Fruit fly (Drosophila melanogaster): ENCODE data around the gene Ip259.
A peak's percentile ranks its signal among the peaks of the same experiment; 100 is the strongest.

The Ip259 gene

DNA sequence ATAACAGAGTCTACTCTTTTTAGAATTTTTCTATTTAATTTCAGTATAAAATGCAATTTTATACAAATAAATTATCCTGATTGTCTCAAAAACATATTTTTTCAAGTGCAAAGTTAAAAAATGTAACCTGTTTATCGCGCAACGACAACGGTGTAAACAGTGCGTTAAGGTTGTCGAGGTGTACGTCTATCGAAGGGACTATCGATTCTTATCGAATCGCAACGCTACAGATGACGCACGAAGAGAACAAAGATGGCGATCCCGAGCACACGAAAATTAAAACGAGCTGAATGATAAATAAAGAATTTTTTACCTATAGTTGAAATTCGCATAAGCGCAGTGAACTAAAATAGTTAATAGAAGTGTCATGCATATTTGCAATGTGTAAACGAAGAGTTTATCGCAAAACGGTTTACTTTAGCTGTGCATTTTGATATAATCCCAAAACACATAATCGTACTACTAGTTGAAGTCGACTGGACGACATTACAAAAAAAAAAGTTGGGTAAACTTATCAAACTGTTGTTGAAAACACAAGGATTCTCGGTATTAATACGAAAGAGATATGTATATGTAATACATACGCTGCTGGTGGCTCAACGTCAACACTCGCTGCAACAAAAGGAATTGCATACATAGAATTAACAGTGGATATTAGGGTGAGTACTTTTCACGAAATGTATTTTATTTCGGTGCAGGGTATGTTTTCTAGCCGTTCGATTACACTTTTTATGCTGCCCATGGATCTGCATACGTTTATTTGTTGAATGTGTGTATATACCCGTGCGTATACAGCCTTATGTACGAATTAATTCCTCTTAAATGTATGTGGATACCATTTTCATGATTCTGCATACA lies 20.1 kb upstream of the Ip259 start, which contains the start of gene da (continued):
- TF ChIP-seq Six4 (GFP tag; optimal IDR thresholded peaks at IDR 0.05) (peak; percentile 15), CG11560 (tag; IDR thresholded peaks at IDR 0.05) (no peak), aop (GFP tag; IDR thresholded peaks at IDR 0.05) (no peak), unpg (GFP tag; optimal IDR thresholded peaks at IDR 0.05) (peak; percentile 52), CG33557 (GFP tag; optimal IDR thresholded peaks at IDR 0.05) (peak; percentile 18), CG9797 (GFP tag; optimal IDR thresholded peaks at IDR 0.05) (peak; percentile 58), CG11398 (GFP tag; optimal IDR thresholded peaks at IDR 0.05) (no peak), Blimp-1 (GFP tag; optimal IDR thresholded peaks at IDR 0.05) (no peak), slou (GFP tag; optimal IDR thresholded peaks at IDR 0.05) (no peak), fd64A (GFP tag; optimal IDR thresholded peaks at IDR 0.05) (no peak), sr (GFP tag; IDR thresholded peaks at IDR 0.05) (no peak), pan (optimal IDR thresholded peaks at IDR 0.05) (no peak), pan (GFP tag; optimal IDR thresholded peaks at IDR 0.05 in 1 of 2, IDR thresholded peaks at IDR 0.05 in 1 of 2) (peak in 1 of 2 experiments; percentile 61), CG13123 (GFP tag; optimal IDR thresholded peaks at IDR 0.05) (peak; percentile 51), CG13894 (tag; optimal IDR thresholded peaks at IDR 0.05) (peak; percentile 53), Sin3A (optimal IDR thresholded peaks at IDR 0.05) (no peak), Kr (GFP tag; optimal IDR thresholded peaks at IDR 0.05) (no peak), gfzf (GFP tag; optimal IDR thresholded peaks at IDR 0.05) (peak; percentile 21), p53 (GFP tag; optimal IDR thresholded peaks at IDR 0.05) (peak; percentile 12), chif (GFP tag; optimal IDR thresholded peaks at IDR 0.05) (peak; percentile 44 to 55), CG17568 (GFP tag; optimal IDR thresholded peaks at IDR 0.05) (peak; percentile 24), CG7839 (tag; optimal IDR thresholded peaks at IDR 0.05) (peak; percentile 61), az2 (GFP tag; optimal IDR thresholded peaks at IDR 0.05) (peak; percentile 68), D19A (tag; optimal IDR thresholded peaks at IDR 0.05) (peak; percentile 75), CG1832 (GFP tag; optimal IDR thresholded peaks at IDR 0.05) (no peak), CG13296 (GFP tag; optimal IDR thresholded peaks at IDR 0.05) (peak; percentile 16), gce (GFP tag; IDR thresholded peaks at IDR 0.05) (no peak; the same call in 2 of the 3 replicates), CG8765 (GFP tag; IDR thresholded peaks at IDR 0.05) (no peak), CG4617 (GFP tag; optimal IDR thresholded peaks at IDR 0.05; ENCODE audit: borderline replicate concordance) (peak; percentile 49), CG15479 (GFP tag; optimal IDR thresholded peaks at IDR 0.05) (peak; percentile 81), CG34224 (GFP tag; IDR thresholded peaks at IDR 0.05; ENCODE audit: partially characterized antibody) (peak; percentile 68), ATbp (GFP tag; optimal IDR thresholded peaks at IDR 0.05) (no peak), zfh1 (GFP tag; IDR thresholded peaks at IDR 0.05) (peak; percentile 40; the same call in 1 of the 3 replicates), CG10462 (GFP tag; optimal IDR thresholded peaks at IDR 0.05) (peak; percentile 10), CG8359 (GFP tag; optimal IDR thresholded peaks at IDR 0.05; ENCODE audit: borderline replicate concordance) (no peak), CG7987 (GFP tag; optimal IDR thresholded peaks at IDR 0.05) (peak; percentile 45), Bgb (GFP tag; IDR thresholded peaks at IDR 0.05; ENCODE audit: partially characterized antibody) (peak; percentile 49; the same call in 1 of the 2 replicates), Lpt (GFP tag; optimal IDR thresholded peaks at IDR 0.05) (no peak), CG8089 (GFP tag; optimal IDR thresholded peaks at IDR 0.05) (peak; percentile 32), CG30403 (GFP tag; optimal IDR thresholded peaks at IDR 0.05) (peak; percentile 77), E2f1 (GFP tag; IDR thresholded peaks at IDR 0.05) (peak; percentile 50; the same call in 1 of the 2 replicates), CG6791 (GFP tag; IDR thresholded peaks at IDR 0.05; ENCODE audit: partially characterized antibody) (peak; percentile 60; the same call in 1 of the 3 replicates), cwo (GFP tag; optimal IDR thresholded peaks at IDR 0.05) (no peak), CG18262 (tag; optimal IDR thresholded peaks at IDR 0.05) (peak; percentile 58), zf30C (GFP tag; optimal IDR thresholded peaks at IDR 0.05) (no peak), dm (GFP tag; optimal IDR thresholded peaks at IDR 0.05) (peak; percentile 76), chm (GFP tag; IDR thresholded peaks at IDR 0.05) (peak; percentile 55), crc (GFP tag; optimal IDR thresholded peaks at IDR 0.05) (peak; percentile 34)
